Worm (Caenorhabditis elegans) whole organism, early embryonic: ENCODE results near the gene T13C2.3.

Source experiments
- ceh-13 ChIP-seq: fragments of 200-800 bp; sonication (Bioruptor generic); optimal IDR thresholded peaks from 2 replicates; lab custom pipeline; 2018; ENCODE audit warnings: mild to moderate bottlenecking, missing genetic modification characterization, missing compliant biosample characterization
- flt-1 ChIP-seq: fragments of 200-800 bp; sonication (Bioruptor generic); IDR thresholded peaks from 2 replicates; pipeline ENCODE4 v1.3.6; 2022; ENCODE audit warnings: missing genetic modification characterization, missing compliant biosample characterization
- sea-1 ChIP-seq: fragments of 200-800 bp; sonication (Bioruptor generic); conservative IDR thresholded peaks from 2 replicates; pipeline ENCODE4 v1.3.6; 2022; ENCODE audit warnings: missing genetic modification characterization, missing compliant biosample characterization
- tbx-11 ChIP-seq: fragments of 200-800 bp; sonication (Bioruptor generic); IDR thresholded peaks from 2 replicates; pipeline ENCODE4 v1.3.6; 2022; ENCODE audit warnings: missing genetic modification characterization, missing compliant biosample characterization
- tbx-37 ChIP-seq: fragments of 200-800 bp; sonication (Bioruptor generic); conservative IDR thresholded peaks from 2 replicates; pipeline ENCODE4 v1.3.6; 2022; ENCODE audit warnings: missing genetic modification reagents, missing genetic modification characterization, missing compliant biosample characterization

DNA sequence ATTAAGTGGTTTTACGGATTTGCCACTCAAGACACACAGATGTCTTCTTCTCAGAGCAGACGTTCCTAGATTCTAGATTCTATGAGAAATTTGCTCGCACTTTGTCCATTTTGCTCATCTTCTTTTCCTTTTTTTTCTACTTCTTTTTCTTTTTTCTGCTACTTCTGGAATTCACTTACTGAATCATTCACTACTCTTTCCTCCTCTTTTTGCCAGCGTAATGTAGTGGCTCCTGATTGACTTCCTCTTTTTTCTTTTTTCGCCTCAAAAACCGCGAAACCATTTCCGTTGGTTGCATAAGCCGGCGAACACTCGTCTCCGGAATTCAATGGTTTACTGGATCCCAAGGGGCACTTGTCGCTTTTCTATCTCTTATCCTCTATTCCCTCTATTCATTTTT is 43.2 kb downstream of the T13C2.3 start:
- TF ChIP-seq sea-1 (GFP tag; lab: Robert Waterston, UW) (no peak), tbx-37 (no peak), ceh-13 (GFP tag; lab: Kevin White, UChicago) (no peak), flt-1 (GFP tag; lab: Robert Waterston, UW) (no peak), tbx-11 (GFP tag; lab: Robert Waterston, UW) (no peak)
